Fruit fly (Drosophila melanogaster): ENCODE measurements around the gene arg.
A peak's percentile ranks its signal among the peaks of the same experiment; 100 is the strongest.

arg gene

DNA sequence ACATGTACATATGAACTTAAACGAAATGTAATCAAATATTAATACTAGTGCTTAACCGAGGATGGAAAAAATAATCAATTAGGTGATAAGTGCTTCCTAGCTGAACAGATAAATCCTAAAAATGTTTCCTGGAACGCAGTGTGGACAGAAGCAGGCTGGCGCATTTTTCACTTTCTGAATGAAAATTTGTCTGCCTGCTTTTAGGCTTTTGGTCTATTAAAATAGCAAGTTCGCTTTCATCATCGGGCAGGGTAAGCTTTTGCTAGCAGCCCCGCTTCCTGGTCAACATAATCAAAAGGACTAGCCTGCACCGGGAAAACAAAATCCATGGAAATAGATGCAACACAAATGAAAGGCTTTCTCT lies 15.1 kb upstream of the arg start:
- TF ChIP-seq tj (GFP tag; optimal IDR thresholded peaks at IDR 0.05) = no peak
- no peak for TF ChIP-seq CG14711 (tag; optimal IDR thresholded peaks at IDR 0.05)
- no peak for TF ChIP-seq bab1 (GFP tag; optimal IDR thresholded peaks at IDR 0.05)
- TF ChIP-seq toe (GFP tag; optimal IDR thresholded peaks at IDR 0.05) = no peak
- TF ChIP-seq pad (GFP tag; optimal IDR thresholded peaks at IDR 0.05) = no peak
- no peak for TF ChIP-seq Mnt (GFP tag; optimal IDR thresholded peaks at IDR 0.05)
- no peak for TF ChIP-seq CG33017 (tag; optimal IDR thresholded peaks at IDR 0.05)

DNA sequence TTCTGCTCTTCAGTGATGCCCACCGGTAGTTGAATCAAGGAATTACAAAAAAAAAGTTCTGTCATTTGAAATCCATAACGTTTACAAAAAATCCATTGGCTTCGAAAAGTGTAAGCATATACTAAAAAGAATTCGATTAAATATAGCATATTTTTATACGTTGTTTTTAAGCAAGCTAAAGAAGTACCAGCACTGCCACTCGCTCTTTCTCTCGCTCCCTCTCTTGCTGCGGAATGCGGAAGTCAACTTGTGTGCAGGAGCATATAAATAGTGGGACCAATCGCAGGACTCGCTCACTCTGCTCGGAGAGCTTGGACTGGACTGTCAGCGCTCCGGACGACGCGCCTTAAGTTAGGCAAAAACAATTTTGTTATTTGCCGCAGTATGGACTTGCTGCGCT lies 14.6 kb upstream of the arg start, which contains the start of gene CG17778:
Gene CG17778, plus strand, starts transcription at position 8 of the 400 bp plus-strand sequence.
- TF ChIP-seq Clk (GFP tag; optimal IDR thresholded peaks at IDR 0.05) = no peak
- TF ChIP-seq Crg-1 (GFP tag; optimal IDR thresholded peaks at IDR 0.05) = no peak
- no peak for TF ChIP-seq CG5204 (GFP tag; optimal IDR thresholded peaks at IDR 0.05)
- TF ChIP-seq CG7045 (GFP tag; optimal IDR thresholded peaks at IDR 0.05) = no peak
- TF ChIP-seq CG33017 (tag; optimal IDR thresholded peaks at IDR 0.05) = no peak
- TF ChIP-seq cic (GFP tag; optimal IDR thresholded peaks at IDR 0.05) = no peak
- TF ChIP-seq CG7101 (tag; optimal IDR thresholded peaks at IDR 0.05) = no peak
- TF ChIP-seq tj (GFP tag; optimal IDR thresholded peaks at IDR 0.05) = no peak

DNA sequence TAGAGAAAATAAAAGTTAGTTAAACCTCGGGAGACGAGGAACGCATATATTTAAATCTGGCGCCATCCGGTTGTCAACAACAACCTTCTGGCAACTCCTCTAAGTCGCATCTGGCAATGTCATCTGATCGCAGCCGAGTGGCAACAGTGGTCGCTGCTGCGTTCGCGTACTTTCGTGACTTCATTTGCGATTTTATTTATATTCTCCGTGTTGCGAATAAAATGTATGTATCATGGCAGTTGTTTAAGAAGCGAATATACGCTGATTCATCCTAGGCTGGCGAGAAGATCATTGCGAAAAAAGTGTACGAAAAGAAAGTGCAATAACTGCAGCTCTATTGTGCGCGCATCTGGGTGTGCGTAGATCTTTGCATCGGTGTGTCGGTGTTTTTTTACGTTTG lies 12.9 kb upstream of the arg start, which contains the start of gene svr:
Gene svr, plus strand, starts transcription at position 121 of the 400 bp plus-strand sequence.
- TF ChIP-seq CG14711 (tag; optimal IDR thresholded peaks at IDR 0.05) (no peak), CG7045 (GFP tag; optimal IDR thresholded peaks at IDR 0.05) (no peak), CG12768 (GFP tag; optimal IDR thresholded peaks at IDR 0.05) (no peak), cnc (optimal IDR thresholded peaks at IDR 0.05) (no peak), CG11617 (GFP tag; optimal IDR thresholded peaks at IDR 0.05) (no peak), bab1 (GFP tag; optimal IDR thresholded peaks at IDR 0.05) (peak; percentile 60), cic (GFP tag; optimal IDR thresholded peaks at IDR 0.05) (peak; percentile 6), pad (GFP tag; optimal IDR thresholded peaks at IDR 0.05) (no peak), ovo (GFP tag; optimal IDR thresholded peaks at IDR 0.05) (no peak), Crg-1 (GFP tag; optimal IDR thresholded peaks at IDR 0.05) (no peak), Mnt (GFP tag; optimal IDR thresholded peaks at IDR 0.05) (no peak), tj (GFP tag; optimal IDR thresholded peaks at IDR 0.05) (peak; percentile 13)

DNA sequence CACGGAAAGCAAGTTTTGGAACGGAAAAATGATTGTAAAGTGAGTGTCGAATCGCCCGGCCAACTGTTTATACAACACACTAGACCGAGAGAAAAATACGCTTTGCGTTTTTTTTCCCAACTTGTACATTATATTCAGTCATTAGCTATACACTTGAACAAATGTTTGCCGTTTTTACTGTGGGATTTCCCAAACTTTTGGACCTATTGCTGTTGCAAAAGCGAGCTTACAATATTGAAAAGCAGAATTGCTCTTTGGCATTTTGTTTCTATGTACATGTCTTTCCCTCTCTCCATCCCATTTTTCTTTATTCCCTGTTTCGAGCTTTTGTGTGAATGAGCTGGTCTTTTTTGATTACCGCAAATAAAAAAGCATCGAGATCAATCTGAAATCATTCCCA lies 11.8 kb upstream of the arg start:
- TF ChIP-seq cic (GFP tag; optimal IDR thresholded peaks at IDR 0.05) (peak; percentile 14), Hr96 (GFP tag; optimal IDR thresholded peaks at IDR 0.05) (no peak)

DNA sequence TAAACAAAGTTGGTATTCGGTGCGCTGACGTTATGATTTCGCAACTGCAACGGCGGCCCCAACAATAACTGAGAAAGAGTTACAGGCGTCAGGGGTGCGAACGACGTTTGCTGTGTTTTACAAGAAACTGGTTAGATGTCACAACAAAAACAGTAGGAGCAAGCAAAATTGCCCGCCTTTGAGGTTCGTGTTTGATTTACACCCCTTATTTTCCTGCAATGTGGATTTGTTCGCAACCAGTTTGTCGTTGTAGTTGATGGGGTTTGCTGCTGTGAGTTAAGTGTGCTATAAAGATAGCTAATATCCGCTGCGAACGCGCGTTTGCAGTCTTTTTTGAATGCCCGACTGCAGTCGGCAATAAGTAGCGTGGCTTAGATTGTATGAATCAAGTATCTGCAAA lies 10.8 kb upstream of the arg start:
- TF ChIP-seq CG11617 (GFP tag; optimal IDR thresholded peaks at IDR 0.05) (no peak), cnc (optimal IDR thresholded peaks at IDR 0.05) (no peak), CG12768 (GFP tag; optimal IDR thresholded peaks at IDR 0.05) (no peak), toe (GFP tag; optimal IDR thresholded peaks at IDR 0.05) (no peak), CG7101 (tag; optimal IDR thresholded peaks at IDR 0.05) (peak; percentile 43), pad (GFP tag; optimal IDR thresholded peaks at IDR 0.05) (peak; percentile 1), CG1620 (GFP tag; optimal IDR thresholded peaks at IDR 0.05) (no peak), Crg-1 (GFP tag; optimal IDR thresholded peaks at IDR 0.05) (no peak)

DNA sequence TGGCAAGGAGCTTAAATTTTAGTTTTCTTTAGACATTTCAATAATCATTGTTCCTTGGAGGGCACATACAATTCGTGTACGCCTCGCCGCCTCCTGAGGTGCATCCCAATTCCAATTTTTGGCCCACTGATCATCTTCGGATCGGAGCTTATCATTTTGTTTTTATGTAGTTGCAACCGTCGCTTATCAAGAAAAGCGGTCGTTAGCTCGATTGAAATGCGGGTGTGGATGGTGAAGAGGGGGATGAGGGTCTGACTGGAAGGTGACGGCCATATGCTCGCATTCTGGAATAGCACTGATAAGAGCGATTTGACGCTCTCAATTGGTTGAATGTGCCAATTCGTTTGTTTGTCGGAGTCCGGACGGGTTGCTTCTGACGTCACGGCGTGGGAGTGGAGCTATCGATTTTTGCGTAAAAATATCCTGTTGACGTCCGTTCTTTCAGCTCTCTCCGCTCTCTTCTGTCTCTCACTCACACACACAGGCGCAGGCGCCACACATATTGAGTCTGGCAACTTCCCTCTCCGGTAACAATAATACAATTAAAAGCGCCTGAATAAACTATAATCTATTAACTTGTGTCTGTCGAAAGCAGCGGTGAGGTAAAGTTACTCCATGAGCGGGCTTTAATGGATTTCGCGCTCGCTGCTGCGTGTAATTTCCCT lies 10.2 kb upstream of the arg start:
- TF ChIP-seq toe (GFP tag; optimal IDR thresholded peaks at IDR 0.05) (no peak), bab1 (GFP tag; optimal IDR thresholded peaks at IDR 0.05) (no peak), CG12768 (GFP tag; optimal IDR thresholded peaks at IDR 0.05) (no peak), CG7045 (GFP tag; optimal IDR thresholded peaks at IDR 0.05) (no peak)

DNA sequence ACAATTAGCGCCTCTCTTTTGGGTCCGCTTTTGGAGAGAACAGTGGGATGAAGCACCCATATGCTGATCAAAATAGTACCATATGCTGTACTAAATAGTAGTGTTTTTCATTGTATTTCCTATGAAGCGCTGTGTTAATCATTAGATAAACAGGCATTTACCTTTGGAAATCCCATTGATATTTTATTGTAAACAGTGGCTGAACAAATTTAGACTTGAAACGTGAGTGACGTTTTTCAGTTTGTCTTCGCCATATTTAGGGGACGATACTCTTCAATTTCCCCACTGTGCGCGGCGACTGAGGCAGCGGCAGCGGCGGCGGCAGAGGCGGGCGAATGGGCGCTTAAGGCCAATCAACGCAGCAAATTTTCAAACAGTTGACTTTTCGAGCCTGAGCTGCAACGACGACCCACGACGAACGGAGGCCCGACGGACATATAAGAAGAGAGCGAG lies 9.6 kb upstream of the arg start:
- TF ChIP-seq Clk (GFP tag; optimal IDR thresholded peaks at IDR 0.05) = peak; percentile 77
- TF ChIP-seq CG7101 (tag; optimal IDR thresholded peaks at IDR 0.05) = peak; percentile 90
- TF ChIP-seq CG5204 (GFP tag; optimal IDR thresholded peaks at IDR 0.05) = no peak
- TF ChIP-seq bab1 (GFP tag; optimal IDR thresholded peaks at IDR 0.05) = peak; percentile 82
- TF ChIP-seq CG12768 (GFP tag; optimal IDR thresholded peaks at IDR 0.05) = peak; percentile 83
- TF ChIP-seq Mnt (GFP tag; optimal IDR thresholded peaks at IDR 0.05) = peak; percentile 78
- peak; percentile 73 for TF ChIP-seq cic (GFP tag; optimal IDR thresholded peaks at IDR 0.05)
- TF ChIP-seq toe (GFP tag; optimal IDR thresholded peaks at IDR 0.05) = peak; percentile 70
- TF ChIP-seq CG33017 (tag; optimal IDR thresholded peaks at IDR 0.05) = peak; percentile 79
- TF ChIP-seq tj (GFP tag; optimal IDR thresholded peaks at IDR 0.05) = peak; percentile 65
- peak; percentile 84 for TF ChIP-seq CG11617 (GFP tag; optimal IDR thresholded peaks at IDR 0.05)
- no peak for TF ChIP-seq cnc (optimal IDR thresholded peaks at IDR 0.05)
- peak; percentile 67 for TF ChIP-seq Crg-1 (GFP tag; optimal IDR thresholded peaks at IDR 0.05)
- peak; percentile 59 for TF ChIP-seq ovo (GFP tag; optimal IDR thresholded peaks at IDR 0.05)
- peak; percentile 50 for TF ChIP-seq CG1620 (GFP tag; optimal IDR thresholded peaks at IDR 0.05)
- TF ChIP-seq Hr96 (GFP tag; optimal IDR thresholded peaks at IDR 0.05) = no peak
- peak; percentile 75 for TF ChIP-seq CG14711 (tag; optimal IDR thresholded peaks at IDR 0.05)
- peak; percentile 83 for TF ChIP-seq CG7045 (GFP tag; optimal IDR thresholded peaks at IDR 0.05)
- no peak for TF ChIP-seq kay (GFP tag; ENCODE audit: borderline replicate concordance)
- TF ChIP-seq pad (GFP tag; optimal IDR thresholded peaks at IDR 0.05) = peak; percentile 81

Data from whole organism, adult.